Worm (Caenorhabditis elegans): ENCODE data around the gene C50F4.10.

DNA sequence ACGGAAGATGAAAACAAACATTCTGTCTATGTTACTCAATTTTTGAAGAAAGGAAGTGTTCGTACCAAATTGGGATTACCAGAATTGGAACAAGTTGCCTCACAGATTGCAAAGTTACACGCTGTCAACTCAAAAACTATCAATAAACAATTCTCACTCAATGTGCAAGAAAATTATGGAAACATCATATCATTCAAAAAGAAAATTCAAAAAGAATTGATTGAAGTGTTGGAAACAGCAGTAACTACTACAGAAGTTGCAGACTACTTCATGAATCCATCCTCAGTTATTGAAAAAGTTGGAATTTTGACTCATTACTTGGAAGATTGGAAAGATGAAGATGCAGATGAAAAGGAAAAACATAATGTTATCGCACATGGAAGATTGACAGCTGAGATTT, 3.4 kb downstream of the C50F4.10 start:
- TF ChIP-seq unc-62 (GFP tag; optimal IDR thresholded peaks at IDR 0.05): no peak
- TF ChIP-seq attf-3 (GFP tag; conservative IDR thresholded peaks at IDR 0.05): no peak
- no peak for TF ChIP-seq snpc-1.3 (tag; optimal IDR thresholded peaks at IDR 0.05; ENCODE audit: insufficient read depth)
- no peak for TF ChIP-seq Y53G8AR.9 (GFP tag; conservative IDR thresholded peaks at IDR 0.05)
- TF ChIP-seq snpc-1.1 (tag; optimal IDR thresholded peaks at IDR 0.05; ENCODE audit: insufficient read depth): no peak
- TF ChIP-seq let-607 (tag; optimal IDR thresholded peaks at IDR 0.05): no peak
- no peak for TF ChIP-seq pbrm-1 (GFP tag; IDR thresholded peaks at IDR 0.05)

Data from whole organism, young adult.